Worm (Caenorhabditis elegans) whole organism, L1 larva: Measurements from ENCODE around the gene alh-5.

Source experiments
- ceh-82 ChIP-seq, 3 experiments: fragments of 150-350 bp in 1 of 3; sonication (generic microtip) in 2 of 3; optimal IDR thresholded peaks; 2 replicates each; lab custom pipeline; 2014 to 2017; ENCODE audit warnings: missing biosample characterization in 3 of 3, missing genetic modification characterization in 3 of 3
- ceh-90 ChIP-seq: sonication (generic microtip); optimal IDR thresholded peaks from 2 replicates; lab custom pipeline; 2016; ENCODE audit warnings: missing genetic modification characterization, missing compliant biosample characterization
- elt-3 ChIP-seq, 6 experiments: fragments of 150-350 bp in 1 of 6; sonication (generic microtip); optimal IDR thresholded peaks; 2 replicates each; lab custom pipeline; 2017 to 2018; ENCODE audit warnings: missing biosample characterization in 6 of 6, missing genetic modification characterization in 6 of 6, inconsistent platforms in 1 of 6
- fkh-10 ChIP-seq: sonication (generic microtip); optimal IDR thresholded peaks from 2 replicates; lab custom pipeline; 2017; ENCODE audit warnings: missing biosample characterization, missing genetic modification reagents, missing genetic modification characterization
- irx-1 ChIP-seq: sonication (generic microtip); optimal IDR thresholded peaks from 2 replicates; lab custom pipeline; 2016; ENCODE audit warnings: missing genetic modification characterization, missing compliant biosample characterization
- mdl-1 ChIP-seq, 2 experiments: fragments of 150-350 bp; optimal IDR thresholded peaks; 2 replicates each; lab custom pipeline; 2014 to 2017; ENCODE audit warnings: missing biosample characterization in 2 of 2, missing genetic modification characterization in 2 of 2, inconsistent platforms in 1 of 2
- nhr-11 ChIP-seq: fragments of 150-350 bp; optimal IDR thresholded peaks from 2 replicates; lab custom pipeline; 2014; ENCODE audit warnings: missing biosample characterization, missing genetic modification characterization
- nhr-237 ChIP-seq: fragments of 150-350 bp; optimal IDR thresholded peaks from 2 replicates; lab custom pipeline; 2014; ENCODE audit warnings: missing biosample characterization, missing genetic modification characterization
- nhr-84 ChIP-seq: sonication (generic microtip); optimal IDR thresholded peaks from 2 replicates; lab custom pipeline; 2017; ENCODE audit warnings: missing biosample characterization, missing genetic modification characterization
- unc-30 ChIP-seq: sonication (generic microtip); optimal IDR thresholded peaks from 2 replicates; lab custom pipeline; 2017; ENCODE audit warnings: missing biosample characterization, missing genetic modification characterization
- zag-1 ChIP-seq: fragments of 150-350 bp; optimal IDR thresholded peaks from 2 replicates; lab custom pipeline; 2014; ENCODE audit warnings: missing biosample characterization, missing genetic modification characterization
- ztf-11 ChIP-seq, 2 experiments: sonication (generic microtip); optimal IDR thresholded peaks; 2 replicates each; lab custom pipeline; 2016 to 2017; ENCODE audit warnings: missing genetic modification characterization in 2 of 2, missing biosample characterization in 1 of 2, missing compliant biosample characterization in 1 of 2

DNA sequence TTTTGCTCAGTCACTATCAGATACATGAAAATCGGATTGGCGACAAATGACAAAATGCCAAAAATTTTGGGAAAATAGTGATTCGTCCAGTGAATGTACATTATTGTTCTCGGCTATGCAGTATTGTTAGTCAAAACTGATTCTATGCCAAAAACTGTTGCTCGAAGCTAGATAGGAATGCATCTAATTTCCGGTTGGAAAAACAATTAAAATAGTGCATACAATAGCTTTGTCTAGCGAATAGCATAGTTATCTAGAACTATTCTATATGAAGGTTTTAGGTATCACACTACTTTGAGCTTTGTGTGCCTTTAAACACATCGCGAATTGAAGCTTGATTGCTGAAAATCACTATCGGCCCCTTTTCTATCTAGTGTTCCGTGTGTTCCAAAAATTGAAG is 34.6 kb downstream of the alh-5 start, which contains the start of gene srj-15:
- TF ChIP-seq nhr-84 (tag; lab: Kevin White, UChicago) (no peak), fkh-10 (GFP tag; lab: Kevin White, UChicago) (no peak), mdl-1 (tag; optimal IDR thresholded peaks at IDR 0.05; lab: Kevin White, UChicago) (no peak), nhr-11 (tag; lab: Kevin White, UChicago) (no peak), ceh-82 (tag; optimal IDR thresholded peaks at IDR 0.05; lab: Kevin White, UChicago) (no peak), ztf-11 (tag; optimal IDR thresholded peaks at IDR 0.05; lab: Kevin White, UChicago) (no peak), elt-3 (tag; optimal IDR thresholded peaks at IDR 0.05; lab: Kevin White, UChicago) (no peak), unc-30 (tag; lab: Kevin White, UChicago) (no peak), nhr-237 (tag; lab: Kevin White, UChicago) (no peak), ceh-90 (no peak), zag-1 (tag; lab: Kevin White, UChicago) (no peak), irx-1 (tag; lab: Kevin White, UChicago) (no peak)
